Worm (Caenorhabditis elegans): Measurements from ENCODE around the gene srd-55.

srd-55 gene

ce11 chrII:7374143-7374542 is 34.1 kb upstream of the srd-55 start, which contains the start of the genes mtch-1 and rpb-4 (continued):
- no peak for TF ChIP-seq ceh-8 (GFP tag; optimal IDR thresholded peaks at IDR 0.05)
- no peak for TF ChIP-seq ceh-63 (GFP tag; optimal IDR thresholded peaks at IDR 0.05)
- no peak for TF ChIP-seq lin-15B (tag; optimal IDR thresholded peaks at IDR 0.05)
- no peak for TF ChIP-seq jun-1 (tag; optimal IDR thresholded peaks at IDR 0.05)
- TF ChIP-seq lin-35 (GFP tag; optimal IDR thresholded peaks at IDR 0.05) = peak in 1 of 2 experiments; percentile 25
- no peak for TF ChIP-seq ama-1 (optimal IDR thresholded peaks at IDR 0.05)
- TF ChIP-seq lsy-2 (tag; optimal IDR thresholded peaks at IDR 0.05) = peak; percentile 20 to 66
- TF ChIP-seq fos-1 (tag; optimal IDR thresholded peaks at IDR 0.05) = no peak
- no peak for TF ChIP-seq nhr-12 (tag; optimal IDR thresholded peaks at IDR 0.05)
- no peak for TF ChIP-seq nhr-85 (tag)
- no peak for TF ChIP-seq fkh-8 (tag; optimal IDR thresholded peaks at IDR 0.05)
- TF ChIP-seq efl-3 (GFP tag; optimal IDR thresholded peaks at IDR 0.05) = no peak
- TF ChIP-seq fkh-4 (tag; optimal IDR thresholded peaks at IDR 0.05; ENCODE audit: borderline replicate concordance) = no peak
- TF ChIP-seq aha-1 (tag; optimal IDR thresholded peaks at IDR 0.05) = no peak
- TF ChIP-seq ces-1 (GFP tag; optimal IDR thresholded peaks at IDR 0.05) = no peak
- TF ChIP-seq nhr-77 (tag; optimal IDR thresholded peaks at IDR 0.05) = no peak
- peak; percentile 30 to 39 for TF ChIP-seq efl-1 (optimal IDR thresholded peaks at IDR 0.05)
- peak; percentile 12 to 14 for TF ChIP-seq efl-1 (GFP tag; optimal IDR thresholded peaks at IDR 0.05 in 1 of 2)
- TF ChIP-seq egl-27 (tag; optimal IDR thresholded peaks at IDR 0.05) = no peak
- TF ChIP-seq aly-2 (tag; optimal IDR thresholded peaks at IDR 0.05) = no peak
- TF ChIP-seq lin-13 (GFP tag; optimal IDR thresholded peaks at IDR 0.05) = no peak
- peak; percentile 29 for TF ChIP-seq xbp-1 (tag; optimal IDR thresholded peaks at IDR 0.05)
- TF ChIP-seq nhr-237 (tag; optimal IDR thresholded peaks at IDR 0.05) = no peak
- no peak for TF ChIP-seq mep-1 (tag; optimal IDR thresholded peaks at IDR 0.05)
- TF ChIP-seq mdl-1 (tag; optimal IDR thresholded peaks at IDR 0.05) = peak in 1 of 2 experiments; percentile 10
- TF ChIP-seq irx-1 (tag; optimal IDR thresholded peaks at IDR 0.05) = no peak
- TF ChIP-seq grh-1 (GFP tag; IDR thresholded peaks at IDR 0.05) = no peak
- TF ChIP-seq zip-4 (GFP tag; optimal IDR thresholded peaks at IDR 0.05) = no peak
- no peak for TF ChIP-seq nhr-11 (tag; optimal IDR thresholded peaks at IDR 0.05)
- TF ChIP-seq C04F5.9 (tag; optimal IDR thresholded peaks at IDR 0.05) = no peak
- TF ChIP-seq vab-15 (tag; optimal IDR thresholded peaks at IDR 0.05) = no peak
- peak; percentile 22 for TF ChIP-seq rnt-1 (tag; optimal IDR thresholded peaks at IDR 0.05)
- no peak for TF ChIP-seq nhr-84 (tag; optimal IDR thresholded peaks at IDR 0.05)
- peak; percentile 31 for TF ChIP-seq blmp-1 (tag; optimal IDR thresholded peaks at IDR 0.05)
- no peak for TF ChIP-seq pqm-1 (tag; optimal IDR thresholded peaks at IDR 0.05)
- TF ChIP-seq ceh-90 (tag; optimal IDR thresholded peaks at IDR 0.05) = no peak
- no peak for TF ChIP-seq mab-9 (GFP tag; IDR thresholded peaks at IDR 0.05)
- TF ChIP-seq fkh-10 (GFP tag; optimal IDR thresholded peaks at IDR 0.05) = no peak
- TF ChIP-seq isw-1 (GFP tag; IDR thresholded peaks at IDR 0.05) = no peak
- TF ChIP-seq sptf-1 (tag; optimal IDR thresholded peaks at IDR 0.05) = no peak
- peak; percentile 50 for TF ChIP-seq skn-1 (tag; optimal IDR thresholded peaks at IDR 0.05)
- no peak for TF ChIP-seq sox-4 (tag; optimal IDR thresholded peaks at IDR 0.05)
- no peak for TF ChIP-seq Y116A8C.19 (tag; optimal IDR thresholded peaks at IDR 0.05; ENCODE audit: borderline replicate concordance)
- TF ChIP-seq snpc-4 (tag; optimal IDR thresholded peaks at IDR 0.05) = peak; percentile 4
- no peak for TF ChIP-seq hlh-17 (GFP tag; optimal IDR thresholded peaks at IDR 0.05; ENCODE audit: borderline replicate concordance)
- no peak for TF ChIP-seq hlh-4 (tag; optimal IDR thresholded peaks at IDR 0.05)
- no peak for TF ChIP-seq alr-1 (tag; optimal IDR thresholded peaks at IDR 0.05; ENCODE audit: borderline replicate concordance)
- no peak for TF ChIP-seq dsc-1 (tag; optimal IDR thresholded peaks at IDR 0.05)
- TF ChIP-seq nhr-71 (tag; optimal IDR thresholded peaks at IDR 0.05) = peak; percentile 33
- TF ChIP-seq unc-86 (tag; optimal IDR thresholded peaks at IDR 0.05) = no peak
- peak; percentile 1 for TF ChIP-seq unc-130 (tag; optimal IDR thresholded peaks at IDR 0.05)
- peak; percentile 35 for TF ChIP-seq lin-14 (GFP tag; optimal IDR thresholded peaks at IDR 0.05)
- TF ChIP-seq pag-3 (tag; optimal IDR thresholded peaks at IDR 0.05; ENCODE audit: borderline replicate concordance, insufficient read depth) = no peak
- peak; percentile 43 for TF ChIP-seq snu-23 (GFP tag; optimal IDR thresholded peaks at IDR 0.05)
